Worm (Caenorhabditis elegans): ENCODE results near the gene Y73C8C.8.

Y73C8C.8 gene

DNA sequence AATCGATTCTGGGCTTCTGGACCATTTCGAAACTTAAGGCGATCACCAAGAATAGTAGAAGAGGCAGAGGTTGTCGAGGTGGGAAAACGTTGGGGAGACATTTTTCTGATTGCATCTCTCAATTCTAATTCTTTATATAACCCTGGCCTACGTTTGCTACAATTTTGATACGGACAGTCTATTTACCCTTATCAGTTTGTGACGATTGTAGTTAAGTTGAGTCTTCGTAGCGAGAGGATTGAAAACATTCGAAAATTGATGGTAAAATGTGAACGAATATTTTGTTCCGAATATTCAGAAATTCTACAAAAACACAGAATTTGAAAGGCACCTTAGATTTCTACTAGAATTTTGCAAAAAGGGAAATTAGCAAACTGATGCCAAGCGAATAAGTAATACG, 14.0 kb upstream of the Y73C8C.8 start, which contains the start of gene Y73C8C.10:
TSS of gene Y73C8C.10 (minus strand) at position 101 of the 400 bp plus-strand sequence.
- TF ChIP-seq aha-1 (tag) (peak; percentile 32), arid-1 (GFP tag; conservative IDR thresholded peaks at IDR 0.05) (no peak), skn-1 (tag; optimal IDR thresholded peaks at IDR 0.05) (no peak), nhr-28 (tag; optimal IDR thresholded peaks at IDR 0.05) (peak; percentile 64)

DNA sequence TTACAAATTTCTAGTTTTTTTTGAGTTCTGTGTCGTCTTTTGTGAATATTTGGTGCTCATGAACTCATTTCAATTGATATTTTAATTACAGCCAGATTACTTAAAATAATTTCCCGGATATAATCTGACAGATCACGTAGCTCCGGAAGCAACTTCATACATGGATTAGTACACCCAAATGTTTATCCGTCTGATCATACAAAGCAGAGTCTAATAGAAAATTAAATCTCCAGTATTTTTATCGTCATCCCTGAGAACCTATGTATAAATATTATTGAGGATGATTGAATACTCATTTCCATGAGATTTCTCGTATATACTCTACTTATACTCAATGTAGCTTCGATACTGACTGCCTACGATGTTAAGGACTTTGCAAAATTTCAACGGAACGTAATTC, 11.3 kb upstream of the Y73C8C.8 start, which contains the start of gene Y73C8C.12:
TSS of gene Y73C8C.12 (plus strand) at position 301 of the 400 bp plus-strand sequence.
- TF ChIP-seq mdt-29 (GFP tag; IDR thresholded peaks at IDR 0.05) (no peak), aha-1 (tag) (peak; percentile 28), ceh-32 (tag; optimal IDR thresholded peaks at IDR 0.05; ENCODE audit: poor library complexity) (no peak)

DNA sequence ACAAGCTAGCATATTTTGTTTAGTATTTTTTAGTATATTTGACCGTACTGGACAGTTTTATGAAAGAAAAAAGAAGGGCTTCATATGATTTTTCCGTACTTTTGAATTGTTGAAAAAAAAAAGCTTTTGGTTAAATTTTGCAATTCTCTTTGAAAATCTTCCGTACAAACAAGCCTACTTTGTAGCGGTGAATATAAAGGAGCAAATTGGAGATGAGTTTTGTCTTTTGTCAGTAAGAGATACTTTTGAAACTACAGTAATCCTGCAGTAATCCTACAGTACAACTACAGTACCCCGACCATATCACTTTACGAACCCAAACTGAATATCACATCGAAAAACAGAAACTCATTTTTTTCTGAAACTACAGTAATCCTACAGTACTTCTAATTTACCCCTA, 8.8 kb upstream of the Y73C8C.8 start:
- TF ChIP-seq mdt-29 (GFP tag; IDR thresholded peaks at IDR 0.05) (no peak), aha-1 (tag) (peak; percentile 93), nhr-77 (tag; optimal IDR thresholded peaks at IDR 0.05) (no peak)

DNA sequence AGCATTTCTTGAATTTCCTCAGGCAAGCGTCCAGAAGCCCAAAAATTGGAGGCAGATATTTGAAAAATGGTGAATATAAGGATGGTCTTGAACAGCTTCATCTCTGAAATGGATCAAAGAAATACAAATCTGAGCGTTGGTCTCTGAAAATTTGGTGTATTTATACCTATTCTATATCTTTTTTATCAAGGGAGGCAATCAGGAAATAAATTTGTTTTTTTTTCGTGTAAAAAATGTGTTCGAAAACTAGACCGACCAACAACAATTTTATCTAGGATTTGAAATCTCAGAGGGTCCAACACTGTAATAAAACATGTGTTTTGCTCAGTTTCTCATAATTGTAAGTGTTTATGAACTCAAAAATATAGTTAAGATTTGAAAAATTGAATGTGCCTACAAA, 8.1 kb upstream of the Y73C8C.8 start, which contains the start of gene srt-56:
TSS of gene srt-56 (minus strand) at position 101 of the 400 bp plus-strand sequence.
- TF ChIP-seq ceh-32 (tag; optimal IDR thresholded peaks at IDR 0.05; ENCODE audit: poor library complexity) = no peak
- TF ChIP-seq set-16 (GFP tag; IDR thresholded peaks at IDR 0.05) = no peak
- no peak for TF ChIP-seq nhr-111 (GFP tag; optimal IDR thresholded peaks at IDR 0.05)
- no peak for TF ChIP-seq Y75B8A.6 (GFP tag; IDR thresholded peaks at IDR 0.05)
- peak; percentile 49 for TF ChIP-seq aha-1 (tag)

DNA sequence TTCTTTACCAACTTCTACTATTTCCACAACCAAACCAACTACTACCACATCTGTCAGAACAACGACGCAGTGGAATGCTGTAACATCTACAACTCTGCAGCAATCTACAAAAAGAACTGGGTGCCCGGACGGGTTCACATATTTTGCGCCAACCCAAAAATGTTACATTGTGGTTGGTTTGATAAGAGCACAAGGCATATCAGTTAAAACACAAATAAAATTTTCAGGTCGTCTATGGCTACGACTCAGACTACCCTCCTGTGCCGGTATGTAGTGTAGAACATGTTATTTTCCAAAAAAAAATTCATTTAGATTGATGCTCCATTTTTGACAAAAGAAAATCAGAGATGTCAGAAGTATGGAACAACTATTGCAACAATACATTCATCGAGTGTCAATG, 5.5 kb upstream of the Y73C8C.8 start:
- TF ChIP-seq dmd-6 (GFP tag; IDR thresholded peaks at IDR 0.05) = peak; percentile 49; the same call in 1 of the 2 replicates
- no peak for TF ChIP-seq hmg-1.1 (GFP tag; IDR thresholded peaks at IDR 0.05)
- TF ChIP-seq daf-8 (GFP tag; IDR thresholded peaks at IDR 0.05) = no peak
- TF ChIP-seq nhr-28 (tag; optimal IDR thresholded peaks at IDR 0.05) = peak; percentile 87
- no peak for TF ChIP-seq mxl-2 (GFP tag; conservative IDR thresholded peaks at IDR 0.05)
- TF ChIP-seq pqm-1 (tag; optimal IDR thresholded peaks at IDR 0.05) = peak; percentile 51
- no peak for TF ChIP-seq lin-38 (GFP tag; IDR thresholded peaks at IDR 0.05)
- TF ChIP-seq dmd-8 (GFP tag; IDR thresholded peaks at IDR 0.05) = no peak
- no peak for TF ChIP-seq egl-43 (GFP tag; IDR thresholded peaks at IDR 0.05)
- no peak for TF ChIP-seq nhr-111 (GFP tag; optimal IDR thresholded peaks at IDR 0.05)
- TF ChIP-seq ztf-11 (tag; optimal IDR thresholded peaks at IDR 0.05) = no peak
- no peak for TF ChIP-seq ama-1 (optimal IDR thresholded peaks at IDR 0.05)
- no peak for TF ChIP-seq spr-3 (GFP tag; optimal IDR thresholded peaks at IDR 0.05)

DNA sequence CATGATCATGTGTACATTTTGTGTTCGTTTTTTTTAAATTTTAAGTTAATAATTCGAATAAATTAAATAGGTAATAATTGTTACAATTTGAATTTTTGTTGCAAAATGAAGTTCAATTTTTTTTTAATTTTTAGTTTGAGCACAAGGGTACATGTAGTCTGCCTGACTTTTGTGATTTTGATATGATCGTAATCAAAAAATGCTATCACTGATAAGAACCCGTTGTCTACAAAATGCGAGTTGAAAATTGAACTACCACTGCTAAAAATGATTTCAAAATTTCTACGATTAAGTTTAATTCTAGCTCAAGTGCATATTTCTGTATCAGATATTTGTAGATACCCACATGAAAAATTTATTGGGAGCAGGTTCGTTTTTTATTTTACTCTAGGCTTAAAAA, 4.5 kb upstream of the Y73C8C.8 start, which contains the start of gene clec-210:
TSS of gene clec-210 (plus strand) at position 211 of the 400 bp plus-strand sequence.
- TF ChIP-seq lin-29 (GFP tag; IDR thresholded peaks at IDR 0.05) (no peak), skn-1 (tag; optimal IDR thresholded peaks at IDR 0.05) (no peak), vab-7 (GFP tag; IDR thresholded peaks at IDR 0.05) (no peak), dpl-1 (GFP tag; optimal IDR thresholded peaks at IDR 0.05) (no peak), nhr-28 (tag; optimal IDR thresholded peaks at IDR 0.05) (peak; percentile 92), dmd-6 (GFP tag; IDR thresholded peaks at IDR 0.05) (peak; percentile 50), daf-19 (GFP tag; conservative IDR thresholded peaks at IDR 0.05) (no peak), attf-4 (tag; optimal IDR thresholded peaks at IDR 0.05) (no peak), Y105C5A.15 (GFP tag; IDR thresholded peaks at IDR 0.05) (no peak), pqm-1 (tag; optimal IDR thresholded peaks at IDR 0.05) (peak; percentile 52), F44E2.7 (GFP tag; IDR thresholded peaks at IDR 0.05) (no peak), dmd-9 (GFP tag; IDR thresholded peaks at IDR 0.05) (no peak), tra-1 (GFP tag; IDR thresholded peaks at IDR 0.05) (no peak), lin-15B (tag; optimal IDR thresholded peaks at IDR 0.05) (no peak), set-16 (GFP tag; IDR thresholded peaks at IDR 0.05) (no peak), aha-1 (tag) (no peak), ceh-44 (GFP tag; IDR thresholded peaks at IDR 0.05) (no peak), dve-1 (tag; optimal IDR thresholded peaks at IDR 0.05; ENCODE audit: insufficient read depth) (no peak)
